Worm (Caenorhabditis elegans): Measurements from ENCODE around the gene mog-5.
A peak's percentile ranks its signal among the peaks of the same experiment; 100 is the strongest.

Gene mog-5

ce11 chrII:5384282-5384681 lies 15.1 kb upstream of the mog-5 start:
- no peak for TF ChIP-seq blmp-1 (tag; optimal IDR thresholded peaks at IDR 0.05)
- TF ChIP-seq pha-4 (tag; optimal IDR thresholded peaks at IDR 0.05), result no peak
- no peak for TF ChIP-seq mls-2 (tag; optimal IDR thresholded peaks at IDR 0.05)
- TF ChIP-seq snpc-4 (tag; optimal IDR thresholded peaks at IDR 0.05), result no peak
- TF ChIP-seq elt-3 (tag; optimal IDR thresholded peaks at IDR 0.05), result no peak
- TF ChIP-seq mep-1 (tag; optimal IDR thresholded peaks at IDR 0.05), result no peak
- TF ChIP-seq unc-39 (tag; optimal IDR thresholded peaks at IDR 0.05), result no peak
- TF ChIP-seq sptf-1 (tag; optimal IDR thresholded peaks at IDR 0.05), result no peak
- TF ChIP-seq zip-8 (tag; optimal IDR thresholded peaks at IDR 0.05), result no peak
- no peak for TF ChIP-seq ces-1 (GFP tag; optimal IDR thresholded peaks at IDR 0.05)
- TF ChIP-seq M03D4.4 (tag; optimal IDR thresholded peaks at IDR 0.05), result no peak
- TF ChIP-seq nhr-237 (tag; optimal IDR thresholded peaks at IDR 0.05), result no peak
- TF ChIP-seq mab-5 (tag; optimal IDR thresholded peaks at IDR 0.05), result no peak
- TF ChIP-seq ceh-43 (GFP tag; optimal IDR thresholded peaks at IDR 0.05), result no peak
- no peak for TF ChIP-seq unc-120 (tag; optimal IDR thresholded peaks at IDR 0.05; ENCODE audit: poor library complexity, severe bottlenecking)
- no peak for TF ChIP-seq nhr-76 (tag; optimal IDR thresholded peaks at IDR 0.05)
- TF ChIP-seq flh-1 (GFP tag; optimal IDR thresholded peaks at IDR 0.05), result no peak
- no peak for TF ChIP-seq drap-1 (GFP tag; optimal IDR thresholded peaks at IDR 0.05)

ce11 chrII:5387217-5387616 lies 12.1 kb upstream of the mog-5 start, which contains the start of gene ccpp-6:
ccpp-6 (minus strand) TSS chrII:5387317.
- TF ChIP-seq hlh-1 (tag; optimal IDR thresholded peaks at IDR 0.05) (no peak), unc-62 (GFP tag; optimal IDR thresholded peaks at IDR 0.05) (no peak), elt-3 (tag; optimal IDR thresholded peaks at IDR 0.05) (no peak), lsy-2 (tag; optimal IDR thresholded peaks at IDR 0.05) (no peak), pha-4 (tag; optimal IDR thresholded peaks at IDR 0.05) (no peak), nhr-237 (tag; optimal IDR thresholded peaks at IDR 0.05) (no peak)

- no peak for TF ChIP-seq M03D4.4 (tag; optimal IDR thresholded peaks at IDR 0.05)
Observed at ce11 chrII:5388786-5389421, 10.4 kb upstream of the mog-5 start, which contains the start of gene rsp-4. rsp-4 (minus strand) TSS chrII:5388836.

DNA sequence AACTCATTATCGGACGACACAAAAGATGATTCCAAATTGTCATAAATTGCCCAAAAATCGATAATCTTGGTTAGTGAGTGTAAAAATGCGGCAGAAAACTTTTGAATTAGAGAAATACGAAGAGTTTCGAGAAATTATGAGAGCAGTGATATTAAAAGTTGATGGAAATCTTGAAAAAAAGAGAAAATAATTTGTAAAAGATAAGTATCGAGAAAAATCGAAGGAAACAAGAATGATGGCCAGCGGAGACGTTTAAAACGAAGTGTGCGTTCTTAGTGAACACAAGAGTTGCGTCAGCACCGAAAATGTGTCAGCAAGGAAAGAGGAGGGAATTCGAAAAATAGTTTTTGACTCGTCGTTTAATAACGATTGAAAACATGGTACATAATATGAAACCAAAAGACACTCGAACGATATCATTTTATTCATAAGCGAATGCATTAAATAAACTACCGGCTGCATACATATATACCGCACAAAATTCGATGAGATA lies 9.5 kb upstream of the mog-5 start, which contains the start of gene ndx-6:
Gene ndx-6 (minus strand): TSS at position 51 of the 493 bp plus-strand sequence.
- TF ChIP-seq nhr-12 (tag; optimal IDR thresholded peaks at IDR 0.05) (no peak), ces-1 (GFP tag; optimal IDR thresholded peaks at IDR 0.05) (peak; percentile 34), drap-1 (GFP tag; optimal IDR thresholded peaks at IDR 0.05) (peak; percentile 25), ceh-43 (GFP tag; optimal IDR thresholded peaks at IDR 0.05) (no peak), mep-1 (tag; optimal IDR thresholded peaks at IDR 0.05) (peak; percentile 92), hlh-1 (tag; optimal IDR thresholded peaks at IDR 0.05) (peak; percentile 25), pha-4 (tag; optimal IDR thresholded peaks at IDR 0.05) (peak; percentile 82), cnd-1 (tag; optimal IDR thresholded peaks at IDR 0.05) (no peak), elt-3 (tag; optimal IDR thresholded peaks at IDR 0.05) (no peak), zip-8 (tag; optimal IDR thresholded peaks at IDR 0.05) (peak; percentile 19), M03D4.4 (tag; optimal IDR thresholded peaks at IDR 0.05) (peak; percentile 46), nhr-237 (tag; optimal IDR thresholded peaks at IDR 0.05) (peak; percentile 74), unc-39 (tag; optimal IDR thresholded peaks at IDR 0.05) (no peak), unc-120 (tag; optimal IDR thresholded peaks at IDR 0.05; ENCODE audit: poor library complexity, severe bottlenecking) (peak; percentile 50), ceh-39 (tag; optimal IDR thresholded peaks at IDR 0.05) (no peak), flh-1 (GFP tag; optimal IDR thresholded peaks at IDR 0.05) (no peak), tbx-8 (GFP tag; optimal IDR thresholded peaks at IDR 0.05) (no peak), snpc-4 (tag; optimal IDR thresholded peaks at IDR 0.05) (no peak), lin-32 (GFP tag; optimal IDR thresholded peaks at IDR 0.05) (no peak), ceh-83 (GFP tag; optimal IDR thresholded peaks at IDR 0.05) (peak; percentile 2), elt-1 (tag; optimal IDR thresholded peaks at IDR 0.05; ENCODE audit: borderline replicate concordance, insufficient read depth) (no peak), lsy-2 (tag; optimal IDR thresholded peaks at IDR 0.05) (peak; percentile 78), unc-62 (GFP tag; optimal IDR thresholded peaks at IDR 0.05) (peak; percentile 7), sptf-1 (tag; optimal IDR thresholded peaks at IDR 0.05) (peak; percentile 71), bed-3 (GFP tag; optimal IDR thresholded peaks at IDR 0.05) (no peak), nhr-28 (tag; optimal IDR thresholded peaks at IDR 0.05) (no peak), ztf-11 (tag; optimal IDR thresholded peaks at IDR 0.05) (no peak), mab-5 (tag; optimal IDR thresholded peaks at IDR 0.05) (no peak), nhr-2 (tag; optimal IDR thresholded peaks at IDR 0.05) (no peak), sem-2 (GFP tag; optimal IDR thresholded peaks at IDR 0.05) (no peak), ham-2 (GFP tag; optimal IDR thresholded peaks at IDR 0.05) (no peak), blmp-1 (tag; optimal IDR thresholded peaks at IDR 0.05) (no peak), nhr-76 (tag; optimal IDR thresholded peaks at IDR 0.05) (no peak), lin-13 (tag; optimal IDR thresholded peaks at IDR 0.05) (peak; percentile 75), mls-2 (tag; optimal IDR thresholded peaks at IDR 0.05) (peak; percentile 61)

Data from whole organism, mixed stage, embryonic.